Fruit fly (Drosophila melanogaster) whole organism, embryonic: ENCODE measurements around the gene CG2889.

Source experiments
- CG10565 ChIP-seq: fragments of 200-800 bp; sonication (Bioruptor generic); optimal IDR thresholded peaks from 3 replicates; lab custom pipeline; 2016; ENCODE audit warnings: missing biosample characterization, mild to moderate bottlenecking, missing genetic modification characterization
- CG10654 ChIP-seq: fragments of 200-800 bp; sonication (Bioruptor generic); optimal IDR thresholded peaks from 2 replicates; lab custom pipeline; 2016; ENCODE audit warnings: missing biosample characterization, missing genetic modification characterization
- CG10979 ChIP-seq: fragments of 200-800 bp; sonication (Bioruptor generic); optimal IDR thresholded peaks from 2 replicates; lab custom pipeline; 2018; ENCODE audit warnings: missing biosample characterization, mild to moderate bottlenecking, missing genetic modification characterization, moderate library complexity
- CG13287 ChIP-seq: fragments of 200-800 bp; sonication (Bioruptor generic); IDR thresholded peaks from 2 replicates; pipeline ENCODE4 v1.3.6; 2022; ENCODE audit warnings: missing biosample characterization, missing genetic modification characterization; ENCODE audit not compliant: partially characterized antibody
- CG1603 ChIP-seq: fragments of 200-800 bp; sonication (Bioruptor generic); optimal IDR thresholded peaks from 2 replicates; lab custom pipeline; 2019; ENCODE audit warnings: missing biosample characterization, mild to moderate bottlenecking, missing genetic modification characterization, moderate library complexity
- CG18476 ChIP-seq: fragments of 200-800 bp; sonication (Bioruptor generic); optimal IDR thresholded peaks from 2 replicates; lab custom pipeline; 2016; ENCODE audit warnings: missing biosample characterization, mild to moderate bottlenecking, missing genetic modification characterization
- CG18619 ChIP-seq: fragments of 200-800 bp; sonication (Bioruptor generic); optimal IDR thresholded peaks from 3 replicates; lab custom pipeline; 2017; ENCODE audit warnings: missing biosample characterization, mild to moderate bottlenecking, missing genetic modification characterization
- CG3281 ChIP-seq: fragments of 200-800 bp; sonication (Bioruptor generic); optimal IDR thresholded peaks from 3 replicates; lab custom pipeline; 2017; ENCODE audit warnings: missing biosample characterization, mild to moderate bottlenecking, missing genetic modification characterization
- CG33213 ChIP-seq: fragments of 200-800 bp; sonication (Bioruptor generic); optimal IDR thresholded peaks from 3 replicates; lab custom pipeline; 2016; ENCODE audit warnings: missing biosample characterization, missing genetic modification characterization
- CG34224 ChIP-seq: fragments of 200-800 bp; sonication (Bioruptor generic); IDR thresholded peaks from 3 replicates; pipeline ENCODE4 v1.3.6; 2022; ENCODE audit warnings: missing biosample characterization, missing genetic modification characterization; ENCODE audit not compliant: partially characterized antibody
- CG6175 ChIP-seq: fragments of 200-800 bp; sonication (Bioruptor generic); IDR thresholded peaks from 3 replicates; pipeline ENCODE4 v1.3.6; 2022; ENCODE audit warnings: missing biosample characterization, missing genetic modification characterization
- CG8765 ChIP-seq: fragments of 200-800 bp; sonication (Bioruptor generic); IDR thresholded peaks from 2 replicates; pipeline ENCODE4 v1.3.6; 2022; ENCODE audit warnings: missing biosample characterization, missing genetic modification characterization
- CG8944 ChIP-seq: fragments of 200-800 bp; sonication (Bioruptor generic); optimal IDR thresholded peaks from 3 replicates; lab custom pipeline; 2016; ENCODE audit warnings: missing biosample characterization, missing genetic modification characterization
- CG9817 ChIP-seq: fragments of 200-800 bp; sonication (Bioruptor generic); optimal IDR thresholded peaks from 2 replicates; lab custom pipeline; 2018; ENCODE audit warnings: missing biosample characterization, mild to moderate bottlenecking, missing genetic modification characterization, moderate library complexity
- D ChIP-seq, 2 experiments: fragments of 200-800 bp in 1 of 2; fragments of >200 bp in 1 of 2; sonication (Bioruptor generic) in 1 of 2; optimal IDR thresholded peaks; 2 replicates in 1 of 2; 3 replicates in 1 of 2; lab custom pipeline; 2017; ENCODE audit warnings: mild to moderate bottlenecking in 1 of 2, missing biosample characterization in 1 of 2, missing genetic modification characterization in 1 of 2, missing genetic modification reagents in 1 of 2
- D19A ChIP-seq: fragments of 200-800 bp; optimal IDR thresholded peaks from 3 replicates; lab custom pipeline; 2019; ENCODE audit warnings: missing biosample characterization, mild to moderate bottlenecking, missing genetic modification characterization, moderate library complexity
- Dip3 ChIP-seq: fragments of 200-800 bp; sonication (Bioruptor generic); optimal IDR thresholded peaks from 3 replicates; lab custom pipeline; 2016; ENCODE audit warnings: missing biosample characterization, missing genetic modification characterization
- ERR ChIP-seq: fragments of 200-800 bp; sonication (Bioruptor generic); optimal IDR thresholded peaks from 2 replicates; lab custom pipeline; 2016; ENCODE audit warnings: missing biosample characterization, missing genetic modification characterization
- HLH4C ChIP-seq: fragments of 200-800 bp; sonication (Bioruptor generic); IDR thresholded peaks from 3 replicates; pipeline ENCODE4 v1.3.6; 2022; ENCODE audit warnings: missing biosample characterization, missing genetic modification characterization; ENCODE audit not compliant: partially characterized antibody
- Lhr ChIP-seq: fragments of 200-800 bp; sonication (Bioruptor generic); optimal IDR thresholded peaks from 3 replicates; lab custom pipeline; 2017; ENCODE audit warnings: mild to moderate bottlenecking, missing biosample characterization, missing genetic modification reagents, missing genetic modification characterization
- Lim3 ChIP-seq: fragments of 200-800 bp; sonication (Bioruptor generic); IDR thresholded peaks from 2 replicates; pipeline ENCODE4 v1.3.6; 2022; ENCODE audit warnings: missing biosample characterization, missing genetic modification characterization
- Med ChIP-seq: fragments of 200-800 bp; sonication (Bioruptor generic); peaks from one replicate; lab custom pipeline; 2016; ENCODE audit warnings: missing biosample characterization, missing genetic modification characterization, mild to moderate bottlenecking, inconsistent platforms, moderate library complexity
- YL-1 ChIP-seq: fragments of 200-800 bp; sonication (Bioruptor generic); optimal IDR thresholded peaks from 3 replicates; lab custom pipeline; 2017; ENCODE audit warnings: missing biosample characterization, mild to moderate bottlenecking, missing genetic modification characterization
- exex ChIP-seq: fragments of 200-800 bp; sonication (Bioruptor generic); optimal IDR thresholded peaks from 4 replicates; lab custom pipeline; 2018; ENCODE audit warnings: missing biosample characterization, mild to moderate bottlenecking, missing genetic modification characterization, moderate library complexity
- grau ChIP-seq: fragments of 200-800 bp; optimal IDR thresholded peaks from 3 replicates; lab custom pipeline; 2019; ENCODE audit warnings: missing biosample characterization, mild to moderate bottlenecking, missing genetic modification characterization, moderate library complexity
- lab ChIP-seq: fragments of 200-800 bp; sonication (Bioruptor generic); optimal IDR thresholded peaks from 3 replicates; lab custom pipeline; 2017; ENCODE audit warnings: missing biosample characterization, missing genetic modification characterization, mild to moderate bottlenecking, moderate library complexity, missing genetic modification reagents
- pros ChIP-seq: fragments of 200-800 bp; sonication (Bioruptor generic); optimal IDR thresholded peaks from 3 replicates; lab custom pipeline; 2019; ENCODE audit warnings: missing biosample characterization, mild to moderate bottlenecking, missing genetic modification characterization, moderate library complexity
- salm ChIP-seq: fragments of 200-800 bp; sonication (Bioruptor generic); optimal IDR thresholded peaks from 2 replicates; lab custom pipeline; 2018; ENCODE audit warnings: missing biosample characterization, mild to moderate bottlenecking, missing genetic modification characterization
- sc ChIP-seq, 3 experiments: fragments of >200 bp in 2 of 3; fragments of 200-800 bp in 1 of 3; sonication (Bioruptor generic) in 1 of 3; optimal IDR thresholded peaks; 2 replicates in 2 of 3; 3 replicates in 1 of 3; lab custom pipeline; 2017; ENCODE audit warnings: mild to moderate bottlenecking in 1 of 3, missing biosample characterization in 1 of 3, missing genetic modification characterization in 1 of 3, missing genetic modification reagents in 1 of 3
- unpg ChIP-seq: fragments of 200-800 bp; sonication (Bioruptor generic); optimal IDR thresholded peaks from 3 replicates; lab custom pipeline; 2018; ENCODE audit warnings: missing biosample characterization, mild to moderate bottlenecking, missing genetic modification characterization, moderate library complexity
- wdn ChIP-seq: fragments of 200-800 bp; sonication (Bioruptor generic); IDR thresholded peaks from 2 replicates; pipeline ENCODE4 v1.3.6; 2022; ENCODE audit warnings: missing biosample characterization, missing genetic modification characterization

CG2889 gene

DNA sequence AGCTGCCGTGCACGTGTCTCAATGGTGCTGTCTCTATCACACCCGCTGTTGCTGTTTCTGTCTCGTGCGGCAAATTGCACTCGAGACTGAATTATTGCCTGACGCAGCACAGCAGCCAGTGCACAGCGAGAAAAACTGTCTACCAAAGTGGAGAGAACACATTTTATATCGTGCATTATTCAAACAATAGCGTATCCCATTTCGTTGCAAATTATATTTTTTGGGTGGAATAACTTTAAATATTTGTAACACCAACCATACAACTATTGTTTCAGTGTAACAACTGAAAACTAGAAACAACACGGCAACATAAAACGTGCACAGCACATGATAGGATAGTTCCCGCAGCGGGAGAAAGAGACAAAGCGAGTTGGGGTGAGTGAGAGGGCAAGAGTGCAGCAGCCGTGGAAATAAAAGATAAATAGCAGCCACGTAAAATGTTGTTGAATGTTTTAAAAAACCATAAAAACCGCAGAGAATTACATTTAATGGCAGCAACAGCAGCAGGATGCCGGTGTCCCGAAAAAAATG is 41.6 kb downstream of the CG2889 start (continued):
- TF ChIP-seq CG18476 (GFP tag; lab: Kevin White, UChicago) (peak; percentile 10), ERR (GFP tag; lab: Kevin White, UChicago) (no peak), grau (tag; lab: Kevin White, UChicago) (peak; percentile 42), CG10654 (GFP tag; lab: Kevin White, UChicago) (peak; percentile 30), Med (GFP tag; lab: Kevin White, UChicago) (peak; percentile 93), CG9817 (no peak), CG3281 (GFP tag; lab: Kevin White, UChicago) (no peak), HLH4C (GFP tag; lab: Robert Waterston, UW) (no peak), Lim3 (GFP tag; lab: Robert Waterston, UW) (no peak), Lhr (peak; percentile 20), sc (optimal IDR thresholded peaks at IDR 0.05; lab: Kevin White, UChicago) (no peak), sc (GFP tag; optimal IDR thresholded peaks at IDR 0.05; lab: Kevin White, UChicago) (peak; percentile 31), salm (no peak), lab (GFP tag; lab: Kevin White, UChicago) (peak; percentile 5), CG13287 (GFP tag; lab: Robert Waterston, UW) (no peak), CG34224 (GFP tag; lab: Robert Waterston, UW) (no peak), CG8765 (GFP tag; lab: Robert Waterston, UW) (peak; percentile 90), CG33213 (GFP tag; lab: Kevin White, UChicago) (peak; percentile 26), unpg (GFP tag; lab: Kevin White, UChicago) (peak; percentile 44), CG10979 (tag; lab: Kevin White, UChicago) (peak; percentile 79), YL-1 (GFP tag; lab: Kevin White, UChicago) (no peak), wdn (GFP tag; lab: Robert Waterston, UW) (no peak), D19A (tag; lab: Kevin White, UChicago) (peak; percentile 51), CG18619 (GFP tag; lab: Kevin White, UChicago) (no peak), CG8944 (GFP tag; lab: Kevin White, UChicago) (peak; percentile 21), CG6175 (GFP tag; lab: Robert Waterston, UW) (no peak), D (optimal IDR thresholded peaks at IDR 0.05; lab: Kevin White, UChicago) (no peak), D (GFP tag; optimal IDR thresholded peaks at IDR 0.05; lab: Kevin White, UChicago) (peak; percentile 54), Dip3 (GFP tag; lab: Kevin White, UChicago) (no peak), exex (no peak), CG10565 (no peak), CG1603 (tag; lab: Kevin White, UChicago) (peak; percentile 76), pros (GFP tag; lab: Kevin White, UChicago) (no peak)
